Worm (Caenorhabditis elegans): Measurements from ENCODE around the gene glb-34.

ce11 chrIV:14603022-14603421 is 30.5 kb upstream of the glb-34 start:
- TF ChIP-seq flt-1 (GFP tag; IDR thresholded peaks at IDR 0.05) = no peak
- TF ChIP-seq tab-1 (GFP tag; IDR thresholded peaks at IDR 0.05) = no peak
- TF ChIP-seq ref-1 (GFP tag; conservative IDR thresholded peaks at IDR 0.05) = no peak
- TF ChIP-seq T22C8.4 (GFP tag; IDR thresholded peaks at IDR 0.05) = no peak
- TF ChIP-seq ztf-23 (GFP tag; IDR thresholded peaks at IDR 0.05) = no peak
- no peak for TF ChIP-seq med-1 (GFP tag; optimal IDR thresholded peaks at IDR 0.05; ENCODE audit: insufficient read depth)
- TF ChIP-seq ztf-29 (GFP tag; IDR thresholded peaks at IDR 0.05) = no peak

Data from whole organism, midembryonic.